Worm (Caenorhabditis elegans) whole organism, early embryonic: ENCODE results near the gene srsx-1.

Experiments used
- ama-1 ChIP-seq: fragments of 150-350 bp; optimal IDR thresholded peaks from 2 replicates; lab custom pipeline; 2014
- ceh-36 ChIP-seq: sonication (generic microtip); optimal IDR thresholded peaks from 2 replicates; lab custom pipeline; 2016; ENCODE audit warnings: missing genetic modification characterization, inconsistent platforms, missing compliant biosample characterization
- flt-1 ChIP-seq: fragments of 200-800 bp; sonication (Bioruptor generic); IDR thresholded peaks from 2 replicates; pipeline ENCODE4 v1.3.6; 2022; ENCODE audit warnings: missing genetic modification characterization, missing compliant biosample characterization
- hmg-4 ChIP-seq: fragments of 200-800 bp; sonication (Bioruptor generic); optimal IDR thresholded peaks from 2 replicates; lab custom pipeline; 2018; ENCODE audit warnings: mild to moderate bottlenecking, missing genetic modification characterization, missing compliant biosample characterization

- TF ChIP-seq ama-1 (lab: Kevin White, UChicago) = no peak
- TF ChIP-seq ceh-36 (tag; lab: Kevin White, UChicago) = no peak
- no peak for TF ChIP-seq hmg-4 (GFP tag; lab: Kevin White, UChicago)
- TF ChIP-seq flt-1 (GFP tag; lab: Robert Waterston, UW) = no peak
These were observed 34.9 kb upstream of the srsx-1 start, which contains the start of gene srh-113 for ce11 chrV:17212743-17213142.
